Worm (Caenorhabditis elegans) whole organism, L4 larva: ENCODE measurements around the gene rgs-7.

ENCODE experiments used
- D1046.2 ChIP-seq: fragments of 200-800 bp; sonication (Bioruptor generic); IDR thresholded peaks from 2 replicates; pipeline ENCODE4 v1.3.6; 2022; ENCODE audit warnings: missing genetic modification characterization, missing compliant biosample characterization
- F49E8.2 ChIP-seq: sonication (generic microtip); optimal IDR thresholded peaks from 2 replicates; lab custom pipeline; 2016; ENCODE audit warnings: missing compliant biosample characterization, mild to moderate bottlenecking, missing genetic modification characterization, borderline replicate concordance
- T20F7.1 ChIP-seq: fragments of 200-800 bp; sonication (Bioruptor generic); optimal IDR thresholded peaks from 2 replicates; lab custom pipeline; 2018; ENCODE audit warnings: mild to moderate bottlenecking, missing genetic modification characterization, missing compliant biosample characterization
- Y105C5A.15 ChIP-seq: fragments of 200-800 bp; sonication (Bioruptor generic); IDR thresholded peaks from 2 replicates; pipeline ENCODE4 v1.3.6; 2022; ENCODE audit warnings: missing genetic modification characterization, missing compliant biosample characterization
- aha-1 ChIP-seq: fragments of 150-350 bp; peaks from one replicate; lab custom pipeline; 2014; ENCODE audit warnings: missing biosample characterization, missing genetic modification characterization
- ceh-28 ChIP-seq: fragments of 150-350 bp; optimal IDR thresholded peaks from 2 replicates; lab custom pipeline; 2014; ENCODE audit warnings: missing biosample characterization, missing genetic modification reagents, missing genetic modification characterization
- ceh-32 ChIP-seq: sonication (generic microtip); optimal IDR thresholded peaks from 2 replicates; lab custom pipeline; 2016; ENCODE audit warnings: mild to moderate bottlenecking, missing genetic modification characterization, missing compliant biosample characterization; ENCODE audit not compliant: poor library complexity
- ceh-62 ChIP-seq: sonication (generic microtip); optimal IDR thresholded peaks from 2 replicates; lab custom pipeline; 2017; ENCODE audit warnings: missing biosample characterization, missing genetic modification characterization
- cey-2 ChIP-seq: sonication (generic microtip); optimal IDR thresholded peaks from 3 replicates; lab custom pipeline; 2017; ENCODE audit warnings: missing genetic modification characterization, mild to moderate bottlenecking, missing compliant biosample characterization, antibody characterized with exemption, borderline replicate concordance; ENCODE audit not compliant: insufficient read depth
- daf-12 ChIP-seq: fragments of 150-350 bp; optimal IDR thresholded peaks from 2 replicates; lab custom pipeline; 2014; ENCODE audit warnings: missing biosample characterization, missing genetic modification reagents, missing genetic modification characterization
- daf-16 ChIP-seq, 3 experiments: sonication (generic microtip); optimal IDR thresholded peaks; 2 replicates each; lab custom pipeline; 2016 to 2017; ENCODE audit warnings: missing genetic modification characterization in 3 of 3, missing genetic modification reagents in 3 of 3, mild to moderate bottlenecking in 2 of 3, missing compliant biosample characterization in 2 of 3, missing biosample characterization in 1 of 3, moderate library complexity in 1 of 3
- daf-19 ChIP-seq: fragments of 200-800 bp; sonication (Bioruptor generic); conservative IDR thresholded peaks from 2 replicates; pipeline ENCODE4 v1.3.6; 2022; ENCODE audit warnings: missing genetic modification characterization, missing compliant biosample characterization
- daf-8 ChIP-seq: fragments of 200-800 bp; sonication (Bioruptor generic); IDR thresholded peaks from 2 replicates; pipeline ENCODE4 v1.3.6; 2022; ENCODE audit warnings: missing genetic modification characterization, missing compliant biosample characterization
- dmd-6 ChIP-seq: fragments of 200-800 bp; sonication (Bioruptor generic); IDR thresholded peaks from 2 replicates; pipeline ENCODE4 v1.3.6; 2022; ENCODE audit warnings: missing genetic modification reagents, missing genetic modification characterization, missing compliant biosample characterization
- dmd-8 ChIP-seq: fragments of 200-800 bp; sonication (Bioruptor generic); IDR thresholded peaks from 2 replicates; pipeline ENCODE4 v1.3.6; 2022; ENCODE audit warnings: missing genetic modification characterization, missing compliant biosample characterization
- dve-1 ChIP-seq: sonication (generic microtip); optimal IDR thresholded peaks from 2 replicates; lab custom pipeline; 2017; ENCODE audit warnings: antibody characterized with exemption, mild to moderate bottlenecking, missing genetic modification characterization, missing compliant biosample characterization; ENCODE audit not compliant: insufficient read depth
- egl-27 ChIP-seq: sonication (generic microtip); optimal IDR thresholded peaks from 3 replicates; lab custom pipeline; 2017; ENCODE audit warnings: missing biosample characterization, missing genetic modification reagents, missing genetic modification characterization
- egl-43 ChIP-seq: fragments of 200-800 bp; sonication (Bioruptor generic); IDR thresholded peaks from 2 replicates; pipeline ENCODE4 v1.3.6; 2022; ENCODE audit warnings: missing genetic modification reagents, missing genetic modification characterization, missing compliant biosample characterization
- gei-8 ChIP-seq: fragments of 200-800 bp; sonication (Bioruptor generic); optimal IDR thresholded peaks from 2 replicates; lab custom pipeline; 2018; ENCODE audit warnings: mild to moderate bottlenecking, missing genetic modification characterization, missing compliant biosample characterization
- hlh-11 ChIP-seq: fragments of 200-800 bp; sonication (Bioruptor generic); optimal IDR thresholded peaks from 2 replicates; lab custom pipeline; 2018; ENCODE audit warnings: mild to moderate bottlenecking, missing genetic modification characterization, missing compliant biosample characterization
- jun-1 ChIP-seq: fragments of 150-350 bp; optimal IDR thresholded peaks from 2 replicates; lab custom pipeline; 2014; ENCODE audit warnings: missing biosample characterization, missing genetic modification reagents, missing genetic modification characterization
- lim-7 ChIP-seq: fragments of 200-800 bp; sonication (Bioruptor generic); IDR thresholded peaks from 2 replicates; pipeline ENCODE4 v1.3.6; 2022; ENCODE audit warnings: missing genetic modification characterization, missing compliant biosample characterization
- madf-5 ChIP-seq, 2 experiments: fragments of 200-800 bp; sonication (Bioruptor generic); IDR thresholded peaks; 2 replicates each; pipeline ENCODE4 v1.3.6; 2022; ENCODE audit warnings: missing compliant biosample characterization in 2 of 2, missing genetic modification characterization in 2 of 2
- mep-1 ChIP-seq: fragments of 150-350 bp; sonication (generic microtip); optimal IDR thresholded peaks from 3 replicates; lab custom pipeline; 2014; ENCODE audit warnings: missing biosample characterization, missing genetic modification characterization
- nhr-111 ChIP-seq: fragments of 200-800 bp; sonication (Bioruptor generic); optimal IDR thresholded peaks from 2 replicates; lab custom pipeline; 2018; ENCODE audit warnings: mild to moderate bottlenecking, missing genetic modification characterization, missing compliant biosample characterization
- nhr-25 ChIP-seq: sonication (generic microtip); optimal IDR thresholded peaks from 2 replicates; lab custom pipeline; 2017; ENCODE audit warnings: missing genetic modification characterization, mild to moderate bottlenecking, missing compliant biosample characterization, antibody characterized with exemption, moderate library complexity, borderline replicate concordance; ENCODE audit not compliant: insufficient read depth
- nhr-28 ChIP-seq: fragments of 150-350 bp; optimal IDR thresholded peaks from 2 replicates; lab custom pipeline; 2014; ENCODE audit warnings: missing biosample characterization, missing genetic modification characterization
- nhr-41 ChIP-seq: fragments of 200-800 bp; sonication (Bioruptor generic); IDR thresholded peaks from 2 replicates; pipeline ENCODE4 v1.3.6; 2022; ENCODE audit warnings: missing genetic modification reagents, missing genetic modification characterization, missing compliant biosample characterization
- nhr-48 ChIP-seq: sonication (generic microtip); optimal IDR thresholded peaks from 2 replicates; lab custom pipeline; 2016; ENCODE audit warnings: mild to moderate bottlenecking, missing genetic modification characterization, missing compliant biosample characterization
- nhr-76 ChIP-seq: fragments of 150-350 bp; optimal IDR thresholded peaks from 2 replicates; lab custom pipeline; 2014; ENCODE audit warnings: missing biosample characterization, missing genetic modification characterization
- nhr-77 ChIP-seq: fragments of 150-350 bp; optimal IDR thresholded peaks from 2 replicates; lab custom pipeline; 2014; ENCODE audit warnings: missing biosample characterization, missing genetic modification characterization
- php-3 ChIP-seq: fragments of 200-800 bp; sonication (Bioruptor generic); IDR thresholded peaks from 2 replicates; pipeline ENCODE4 v1.3.6; 2022; ENCODE audit warnings: missing genetic modification reagents, missing genetic modification characterization, missing compliant biosample characterization
- pqm-1 ChIP-seq: sonication (generic microtip); optimal IDR thresholded peaks from 2 replicates; lab custom pipeline; 2017; ENCODE audit warnings: missing biosample characterization, missing genetic modification characterization
- saeg-2 ChIP-seq: fragments of 200-800 bp; sonication (Bioruptor generic); IDR thresholded peaks from 2 replicates; pipeline ENCODE4 v1.3.6; 2022; ENCODE audit warnings: missing genetic modification reagents, missing genetic modification characterization, missing compliant biosample characterization
- set-16 ChIP-seq: fragments of 200-800 bp; sonication (Bioruptor generic); IDR thresholded peaks from 2 replicates; pipeline ENCODE4 v1.3.6; 2022; ENCODE audit warnings: missing genetic modification reagents, missing genetic modification characterization, missing compliant biosample characterization
- snpc-4 ChIP-seq: fragments of 150-350 bp; optimal IDR thresholded peaks from 2 replicates; lab custom pipeline; 2014; ENCODE audit warnings: missing biosample characterization, missing genetic modification characterization
- tag-97 ChIP-seq: fragments of 200-800 bp; sonication (Bioruptor generic); IDR thresholded peaks from 2 replicates; pipeline ENCODE4 v1.3.6; 2022; ENCODE audit warnings: missing genetic modification characterization, missing compliant biosample characterization
- tra-1 ChIP-seq: fragments of 200-800 bp; sonication (Bioruptor generic); IDR thresholded peaks from 2 replicates; pipeline ENCODE4 v1.3.6; 2022; ENCODE audit warnings: missing genetic modification reagents, missing genetic modification characterization, missing compliant biosample characterization
- zfp-2 ChIP-seq: sonication (generic microtip); optimal IDR thresholded peaks from 2 replicates; lab custom pipeline; 2016; ENCODE audit warnings: mild to moderate bottlenecking, missing genetic modification characterization, missing compliant biosample characterization
- zfp-3 ChIP-seq: fragments of 200-800 bp; sonication (Bioruptor generic); conservative IDR thresholded peaks from 2 replicates; pipeline ENCODE4 v1.3.6; 2022; ENCODE audit warnings: missing genetic modification reagents, missing genetic modification characterization, missing compliant biosample characterization
- ztf-7 ChIP-seq: fragments of 150-350 bp; optimal IDR thresholded peaks from 2 replicates; lab custom pipeline; 2014; ENCODE audit warnings: missing biosample characterization, missing genetic modification characterization

rgs-7 gene

DNA sequence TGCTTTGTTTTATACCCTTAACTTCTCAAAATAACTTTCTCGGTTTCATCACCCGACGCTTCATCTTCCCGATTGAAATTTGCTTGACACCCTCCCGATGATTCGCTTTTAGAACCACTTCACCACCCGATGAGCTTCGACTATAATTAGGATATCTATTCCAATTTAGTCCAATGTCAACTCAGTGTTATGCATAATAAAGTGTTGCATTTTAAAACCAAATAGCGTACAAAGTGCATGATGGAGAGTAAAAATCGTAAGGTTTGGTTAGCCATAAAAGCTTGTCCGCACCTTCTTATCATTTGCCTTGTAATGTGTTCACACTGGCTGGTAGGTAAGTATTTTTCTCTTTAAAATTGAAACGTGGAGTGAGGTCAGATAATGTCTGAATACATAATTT, 43.4 kb upstream of the rgs-7 start, which contains the start of gene C12D12.1:
Gene C12D12.1 (plus strand): TSS at position 301 of the 400 bp plus-strand sequence.
- TF ChIP-seq saeg-2 (GFP tag; lab: Robert Waterston, UW) (no peak), tag-97 (GFP tag; lab: Robert Waterston, UW) (no peak), zfp-3 (GFP tag; lab: Robert Waterston, UW) (no peak), gei-8 (GFP tag; lab: Kevin White, UChicago) (no peak), ceh-32 (no peak), madf-5 (GFP tag; IDR thresholded peaks at IDR 0.05; lab: Robert Waterston, UW) (no peak), ztf-7 (tag; lab: Kevin White, UChicago) (no peak), egl-43 (GFP tag; lab: Robert Waterston, UW) (no peak), daf-8 (GFP tag; lab: Robert Waterston, UW) (no peak), cey-2 (tag; lab: Kevin White, UChicago) (no peak), set-16 (GFP tag; lab: Robert Waterston, UW) (no peak), jun-1 (tag; lab: Kevin White, UChicago) (no peak), nhr-25 (no peak), aha-1 (tag; lab: Kevin White, UChicago) (peak; percentile 41), nhr-111 (GFP tag; lab: Kevin White, UChicago) (no peak), nhr-48 (tag; lab: Kevin White, UChicago) (no peak), snpc-4 (no peak), daf-16 (GFP tag; optimal IDR thresholded peaks at IDR 0.05; lab: Kevin White, UChicago) (no peak), daf-16 (tag; optimal IDR thresholded peaks at IDR 0.05; lab: Kevin White, UChicago) (peak; percentile 20), pqm-1 (tag; lab: Kevin White, UChicago) (peak; percentile 36)

DNA sequence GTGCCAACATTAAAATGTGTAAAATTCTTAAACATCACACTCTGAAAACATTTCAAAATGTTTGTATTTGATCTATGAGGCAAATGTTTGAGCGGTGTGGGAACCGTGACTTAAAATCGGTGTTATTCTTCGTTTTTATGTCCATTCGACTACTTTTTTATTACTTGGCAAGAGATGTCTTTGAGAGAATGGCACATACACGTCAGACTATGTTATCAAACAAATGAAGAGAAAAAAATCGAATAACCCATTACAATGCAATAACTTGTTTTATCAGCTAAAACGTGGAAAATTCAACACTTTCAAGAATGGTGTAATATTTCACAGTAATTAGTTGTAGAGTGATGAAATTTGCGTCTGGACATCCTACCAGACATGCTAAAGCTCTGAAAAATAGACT, 42.5 kb upstream of the rgs-7 start:
- TF ChIP-seq tra-1 = no peak
- TF ChIP-seq nhr-76 (tag; lab: Kevin White, UChicago) = no peak
- TF ChIP-seq dve-1 (tag; lab: Kevin White, UChicago) = peak; percentile 59
- TF ChIP-seq nhr-41 (GFP tag; lab: Robert Waterston, UW) = no peak
- TF ChIP-seq T20F7.1 = no peak
- no peak for TF ChIP-seq daf-16 (GFP tag; optimal IDR thresholded peaks at IDR 0.05; lab: Kevin White, UChicago)
- peak; percentile 47 for TF ChIP-seq daf-16 (tag; optimal IDR thresholded peaks at IDR 0.05; lab: Kevin White, UChicago)
- no peak for TF ChIP-seq mep-1 (tag; lab: Kevin White, UChicago)
- no peak for TF ChIP-seq ceh-28
- TF ChIP-seq saeg-2 (GFP tag; lab: Robert Waterston, UW) = no peak
- TF ChIP-seq egl-27 (tag; lab: Kevin White, UChicago) = no peak
- TF ChIP-seq dmd-6 (GFP tag; lab: Robert Waterston, UW) = peak; percentile 53
- TF ChIP-seq F49E8.2 (tag; lab: Kevin White, UChicago) = no peak
- TF ChIP-seq daf-12 (tag; lab: Kevin White, UChicago) = no peak
- peak; percentile 15 for TF ChIP-seq hlh-11 (tag; lab: Kevin White, UChicago)
- no peak for TF ChIP-seq ceh-62 (tag; lab: Kevin White, UChicago)
- peak; percentile 10 for TF ChIP-seq pqm-1 (tag; lab: Kevin White, UChicago)
- TF ChIP-seq daf-19 (GFP tag; lab: Robert Waterston, UW) = no peak
- no peak for TF ChIP-seq dmd-8 (GFP tag; lab: Robert Waterston, UW)
- TF ChIP-seq nhr-28 = peak; percentile 64
- no peak for TF ChIP-seq nhr-48 (tag; lab: Kevin White, UChicago)
- no peak for TF ChIP-seq nhr-111 (GFP tag; lab: Kevin White, UChicago)
- no peak for TF ChIP-seq lim-7 (GFP tag; lab: Robert Waterston, UW)
- no peak for TF ChIP-seq D1046.2 (GFP tag; lab: Robert Waterston, UW)
- TF ChIP-seq zfp-2 (tag; lab: Kevin White, UChicago) = no peak
- no peak for TF ChIP-seq zfp-3 (GFP tag; lab: Robert Waterston, UW)
- TF ChIP-seq ceh-32 = no peak
- no peak for TF ChIP-seq Y105C5A.15 (GFP tag; lab: Robert Waterston, UW)
- peak; percentile 62 for TF ChIP-seq nhr-77 (tag; lab: Kevin White, UChicago)
- TF ChIP-seq php-3 = peak; percentile 97
